Worm (Caenorhabditis elegans): ENCODE measurements around the gene ZK418.11.

The ZK418.11 gene

ce11 chrIII:7103940-7104440 is 3.9 kb downstream of the ZK418.11 start, which contains the start of gene cpg-2 (continued):
- TF ChIP-seq him-1 (tag; optimal IDR thresholded peaks at IDR 0.05) (peak; percentile 62), C17E4.6 (GFP tag; IDR thresholded peaks at IDR 0.05) (peak; percentile 78; the same call in 1 of the 2 replicates), ekl-4 (GFP tag; IDR thresholded peaks at IDR 0.05) (peak; percentile 81), pha-4 (tag; optimal IDR thresholded peaks at IDR 0.05) (no peak), ets-4 (GFP tag; optimal IDR thresholded peaks at IDR 0.05) (no peak), egrh-3 (GFP tag; IDR thresholded peaks at IDR 0.05) (no peak), Y53G8AR.9 (GFP tag; conservative IDR thresholded peaks at IDR 0.05) (peak; percentile 73; the same call in 1 of the 2 replicates), fkh-3 (tag; optimal IDR thresholded peaks at IDR 0.05) (no peak), mcd-1 (GFP tag; IDR thresholded peaks at IDR 0.05) (peak; percentile 81), zfh-2 (GFP tag; conservative IDR thresholded peaks at IDR 0.05) (no peak), madf-10 (tag; optimal IDR thresholded peaks at IDR 0.05) (no peak), ceh-79 (tag; optimal IDR thresholded peaks at IDR 0.05) (no peak), atf-7 (tag; optimal IDR thresholded peaks at IDR 0.05) (no peak), hrde-1 (tag; optimal IDR thresholded peaks at IDR 0.05; ENCODE audit: borderline replicate concordance) (peak; percentile 50), unc-62 (GFP tag; optimal IDR thresholded peaks at IDR 0.05) (no peak), attf-3 (GFP tag; conservative IDR thresholded peaks at IDR 0.05) (peak; percentile 24; the same call in 1 of the 2 replicates), nfyb-1 (GFP tag; IDR thresholded peaks at IDR 0.05) (peak; percentile 57; the same call in 1 of the 2 replicates), F39B2.1 (GFP tag; IDR thresholded peaks at IDR 0.05) (no peak), madf-6 (GFP tag; IDR thresholded peaks at IDR 0.05) (peak; percentile 100), B0019.2 (GFP tag; conservative IDR thresholded peaks at IDR 0.05) (peak; percentile 80), cebp-1 (GFP tag; IDR thresholded peaks at IDR 0.05) (no peak), cebp-1 (tag; optimal IDR thresholded peaks at IDR 0.05) (no peak), ceh-40 (GFP tag; IDR thresholded peaks at IDR 0.05) (no peak), F55B11.4 (tag; optimal IDR thresholded peaks at IDR 0.05; ENCODE audit: borderline replicate concordance, insufficient read depth) (no peak), dpl-1 (GFP tag; optimal IDR thresholded peaks at IDR 0.05) (peak; percentile 95), pbrm-1 (GFP tag; IDR thresholded peaks at IDR 0.05) (peak; percentile 27; the same call in 1 of the 2 replicates), B0261.1 (tag; optimal IDR thresholded peaks at IDR 0.05) (no peak), Y79H2A.3 (GFP tag; conservative IDR thresholded peaks at IDR 0.05) (0 out of 2 replicates have a peak, but pooled peaks have one; percentile 67), egl-44 (GFP tag; IDR thresholded peaks at IDR 0.05) (no peak), lin-35 (GFP tag; optimal IDR thresholded peaks at IDR 0.05) (peak; percentile 4 to 89 (median 58)), dox-1 (GFP tag; IDR thresholded peaks at IDR 0.05) (peak; percentile 77; the same call in 1 of the 2 replicates), ceh-100 (GFP tag; IDR thresholded peaks at IDR 0.05) (no peak), dpff-1 (tag; optimal IDR thresholded peaks at IDR 0.05) (no peak), let-607 (tag; optimal IDR thresholded peaks at IDR 0.05) (no peak), attf-6 (GFP tag; IDR thresholded peaks at IDR 0.05) (peak; percentile 73; the same call in 1 of the 2 replicates), cebp-2 (GFP tag; IDR thresholded peaks at IDR 0.05) (no peak), snpc-3.4 (tag; optimal IDR thresholded peaks at IDR 0.05) (peak; percentile 96), snpc-4 (GFP tag; optimal IDR thresholded peaks at IDR 0.05) (peak; percentile 58), snpc-4 (tag; optimal IDR thresholded peaks at IDR 0.05) (peak in 3 of 4 experiments; percentile 11 to 62 (median 55)), ZK185.1 (tag; optimal IDR thresholded peaks at IDR 0.05; ENCODE audit: poor library complexity, severe bottlenecking) (no peak), hmg-20 (GFP tag; IDR thresholded peaks at IDR 0.05) (no peak), lin-40 (tag; optimal IDR thresholded peaks at IDR 0.05) (no peak), ceh-91 (GFP tag; IDR thresholded peaks at IDR 0.05) (peak; percentile 98), aptf-3 (GFP tag; IDR thresholded peaks at IDR 0.05) (no peak), efl-1 (GFP tag; optimal IDR thresholded peaks at IDR 0.05) (peak; percentile 99), tlf-1 (GFP tag; optimal IDR thresholded peaks at IDR 0.05) (peak; percentile 90), D2030.7 (GFP tag; IDR thresholded peaks at IDR 0.05) (peak; percentile 98), unc-130 (GFP tag; optimal IDR thresholded peaks at IDR 0.05) (peak; percentile 94)
